Worm (Caenorhabditis elegans) whole organism, L2 larva: ENCODE data around the gene tbb-2.

Source experiments
- C34F6.9 ChIP-seq: fragments of 150-350 bp; optimal IDR thresholded peaks from 2 replicates; lab custom pipeline; 2014; ENCODE audit warnings: missing biosample characterization, missing genetic modification characterization
- F13H6.1 ChIP-seq: sonication (generic microtip); optimal IDR thresholded peaks from 2 replicates; lab custom pipeline; 2016; ENCODE audit warnings: missing genetic modification characterization, missing compliant biosample characterization
- R02D3.7 ChIP-seq: fragments of 150-350 bp; optimal IDR thresholded peaks from 2 replicates; lab custom pipeline; 2014; ENCODE audit warnings: missing biosample characterization, missing genetic modification characterization
- Y55F3AM.14 ChIP-seq: fragments of 200-800 bp; sonication (Bioruptor generic); optimal IDR thresholded peaks from 2 replicates; lab custom pipeline; 2018; ENCODE audit warnings: mild to moderate bottlenecking, missing genetic modification characterization, missing compliant biosample characterization
- ZK546.5 ChIP-seq: sonication (generic microtip); optimal IDR thresholded peaks from 2 replicates; lab custom pipeline; 2017; ENCODE audit warnings: missing biosample characterization, missing genetic modification characterization
- aly-2 ChIP-seq: fragments of 150-350 bp; optimal IDR thresholded peaks from 2 replicates; lab custom pipeline; 2014; ENCODE audit warnings: missing biosample characterization, missing genetic modification characterization
- blmp-1 ChIP-seq: sonication (generic microtip); optimal IDR thresholded peaks from 2 replicates; lab custom pipeline; 2017; ENCODE audit warnings: missing genetic modification characterization, mild to moderate bottlenecking, missing compliant biosample characterization, antibody characterized with exemption, moderate library complexity; ENCODE audit not compliant: insufficient read depth
- ceh-16 ChIP-seq: fragments of 150-350 bp; optimal IDR thresholded peaks from 2 replicates; lab custom pipeline; 2014; ENCODE audit warnings: missing biosample characterization, missing genetic modification characterization
- ceh-82 ChIP-seq: fragments of 150-350 bp; optimal IDR thresholded peaks from 2 replicates; lab custom pipeline; 2014; ENCODE audit warnings: missing biosample characterization, missing genetic modification characterization
- crh-2 ChIP-seq: sonication (generic microtip); optimal IDR thresholded peaks from 2 replicates; lab custom pipeline; 2017; ENCODE audit warnings: missing biosample characterization, missing genetic modification characterization
- dmd-4 ChIP-seq: sonication (generic microtip); optimal IDR thresholded peaks from 2 replicates; lab custom pipeline; 2017; ENCODE audit warnings: missing biosample characterization, missing genetic modification characterization
- egl-27 ChIP-seq: sonication (generic microtip); optimal IDR thresholded peaks from 3 replicates; lab custom pipeline; 2017; ENCODE audit warnings: missing biosample characterization, missing genetic modification reagents, missing genetic modification characterization
- elt-1 ChIP-seq: fragments of 150-350 bp; optimal IDR thresholded peaks from 2 replicates; lab custom pipeline; 2014; ENCODE audit warnings: missing biosample characterization, missing genetic modification characterization
- elt-3 ChIP-seq: sonication (generic microtip); optimal IDR thresholded peaks from 2 replicates; lab custom pipeline; 2017; ENCODE audit warnings: missing biosample characterization, missing genetic modification characterization
- gmeb-1 ChIP-seq: fragments of 150-350 bp; optimal IDR thresholded peaks from 2 replicates; lab custom pipeline; 2014; ENCODE audit warnings: missing biosample characterization, missing genetic modification characterization
- lin-11 ChIP-seq: fragments of 150-350 bp; sonication (generic microtip); optimal IDR thresholded peaks from 2 replicates; lab custom pipeline; 2014; ENCODE audit warnings: missing biosample characterization, missing genetic modification characterization, inconsistent platforms, mixed read lengths
- lin-13 ChIP-seq: fragments of 150-350 bp; optimal IDR thresholded peaks from 2 replicates; lab custom pipeline; 2014; ENCODE audit warnings: missing biosample characterization, missing genetic modification reagents, missing genetic modification characterization
- lin-39 ChIP-seq: fragments of 150-350 bp; optimal IDR thresholded peaks from 2 replicates; lab custom pipeline; 2014; ENCODE audit warnings: missing biosample characterization, missing genetic modification reagents, missing genetic modification characterization
- lsy-2 ChIP-seq, 2 experiments: fragments of 150-350 bp in 1 of 2; sonication (generic microtip) in 1 of 2; optimal IDR thresholded peaks; 2 replicates each; lab custom pipeline; 2014 to 2017; ENCODE audit warnings: missing biosample characterization in 2 of 2, missing genetic modification characterization in 2 of 2
- mab-5 ChIP-seq: fragments of 150-350 bp; optimal IDR thresholded peaks from 2 replicates; lab custom pipeline; 2014; ENCODE audit warnings: missing biosample characterization, missing genetic modification characterization
- mbf-1 ChIP-seq: sonication (generic microtip); optimal IDR thresholded peaks from 2 replicates; lab custom pipeline; 2017; ENCODE audit warnings: missing biosample characterization, missing genetic modification characterization
- mdl-1 ChIP-seq, 2 experiments: fragments of 150-350 bp in 1 of 2; sonication (generic microtip) in 1 of 2; optimal IDR thresholded peaks; 2 replicates each; lab custom pipeline; 2017; ENCODE audit warnings: missing biosample characterization in 2 of 2, missing genetic modification characterization in 2 of 2
- nhr-10 ChIP-seq: sonication (generic microtip); optimal IDR thresholded peaks from 2 replicates; lab custom pipeline; 2017; ENCODE audit warnings: missing biosample characterization, missing genetic modification characterization
- nhr-11 ChIP-seq: fragments of 150-350 bp; optimal IDR thresholded peaks from 2 replicates; lab custom pipeline; 2014; ENCODE audit warnings: missing biosample characterization, missing genetic modification characterization
- nhr-129 ChIP-seq: fragments of 150-350 bp; optimal IDR thresholded peaks from 2 replicates; lab custom pipeline; 2014; ENCODE audit warnings: missing biosample characterization, missing genetic modification characterization
- nhr-21 ChIP-seq: fragments of 150-350 bp; optimal IDR thresholded peaks from 2 replicates; lab custom pipeline; 2014; ENCODE audit warnings: missing biosample characterization, missing genetic modification characterization
- nhr-23 ChIP-seq: fragments of 150-350 bp; optimal IDR thresholded peaks from 2 replicates; lab custom pipeline; 2014; ENCODE audit warnings: missing biosample characterization, missing genetic modification reagents, missing genetic modification characterization
- nhr-25 ChIP-seq: fragments of 150-350 bp; sonication (generic microtip); optimal IDR thresholded peaks from 3 replicates; lab custom pipeline; 2014; ENCODE audit warnings: missing biosample characterization, missing genetic modification characterization
- nhr-77 ChIP-seq: fragments of 150-350 bp; optimal IDR thresholded peaks from 2 replicates; lab custom pipeline; 2014; ENCODE audit warnings: missing biosample characterization, missing genetic modification characterization
- peb-1 ChIP-seq: fragments of 150-350 bp; optimal IDR thresholded peaks from 2 replicates; lab custom pipeline; 2014; ENCODE audit warnings: missing biosample characterization, missing genetic modification characterization
- snpc-4 ChIP-seq: fragments of 150-350 bp; optimal IDR thresholded peaks from 2 replicates; lab custom pipeline; 2014; ENCODE audit warnings: missing biosample characterization, missing genetic modification characterization
- unc-39 ChIP-seq: fragments of 150-350 bp; optimal IDR thresholded peaks from 2 replicates; lab custom pipeline; 2014; ENCODE audit warnings: missing biosample characterization, missing genetic modification characterization
- unc-62 ChIP-seq: fragments of 150-350 bp; optimal IDR thresholded peaks from 2 replicates; lab custom pipeline; 2014; ENCODE audit warnings: missing biosample characterization, missing genetic modification reagents, missing genetic modification characterization
- zag-1 ChIP-seq: fragments of 150-350 bp; optimal IDR thresholded peaks from 2 replicates; lab custom pipeline; 2014; ENCODE audit warnings: missing biosample characterization, missing genetic modification characterization
- ztf-1 ChIP-seq: fragments of 200-800 bp; sonication (Bioruptor generic); conservative IDR thresholded peaks from 2 replicates; pipeline ENCODE4 v1.3.6; 2022; ENCODE audit warnings: missing genetic modification characterization, missing compliant biosample characterization

Gene tbb-2

ce11 chrIII:3976291-3976690 is 41.1 kb downstream of the tbb-2 start, which contains the start of gene msi-1:
TSS of gene msi-1 (minus strand) at chrIII:3976391.
- TF ChIP-seq ztf-1 (no peak), ceh-82 (tag; lab: Kevin White, UChicago) (no peak), egl-27 (tag; lab: Kevin White, UChicago) (no peak), nhr-77 (tag; lab: Kevin White, UChicago) (no peak), snpc-4 (tag; lab: Kevin White, UChicago) (no peak), nhr-10 (tag; lab: Kevin White, UChicago) (no peak), F13H6.1 (tag; lab: Kevin White, UChicago) (no peak)

- TF ChIP-seq lsy-2 (tag; optimal IDR thresholded peaks at IDR 0.05; lab: Kevin White, UChicago) (no peak), F13H6.1 (tag; lab: Kevin White, UChicago) (no peak), mbf-1 (tag; lab: Kevin White, UChicago) (no peak), ZK546.5 (tag; lab: Kevin White, UChicago) (no peak), elt-3 (tag; lab: Kevin White, UChicago) (no peak), zag-1 (tag; lab: Kevin White, UChicago) (no peak), unc-39 (tag; lab: Kevin White, UChicago) (no peak), lin-39 (tag; lab: Kevin White, UChicago) (no peak), nhr-10 (tag; lab: Kevin White, UChicago) (no peak), mdl-1 (tag; optimal IDR thresholded peaks at IDR 0.05; lab: Kevin White, UChicago) (no peak), lin-13 (GFP tag; lab: Kevin White, UChicago) (no peak), nhr-23 (tag; lab: Kevin White, UChicago) (no peak), mab-5 (tag; lab: Kevin White, UChicago) (no peak), ztf-1 (no peak), elt-1 (tag; lab: Kevin White, UChicago) (no peak)
These were observed 42.4 kb downstream of the tbb-2 start for ce11 chrIII:3975008-3975407.

- TF ChIP-seq lsy-2 (tag; optimal IDR thresholded peaks at IDR 0.05; lab: Kevin White, UChicago) (no peak), elt-3 (tag; lab: Kevin White, UChicago) (no peak), nhr-21 (tag; lab: Kevin White, UChicago) (no peak), ztf-1 (no peak), aly-2 (no peak), Y55F3AM.14 (GFP tag; lab: Kevin White, UChicago) (no peak)
These were observed 42.9 kb downstream of the tbb-2 start for ce11 chrIII:3974503-3974902.

- no peak for TF ChIP-seq blmp-1 (tag; lab: Kevin White, UChicago)
- TF ChIP-seq ZK546.5 (tag; lab: Kevin White, UChicago): no peak
- no peak for TF ChIP-seq nhr-129 (tag; lab: Kevin White, UChicago)
- TF ChIP-seq C34F6.9: no peak
These were observed 44.7 kb downstream of the tbb-2 start, which contains the start of gene R10E9.4 for ce11 chrIII:3972687-3973086. TSS of gene R10E9.4 (minus strand) at chrIII:3972787.

ce11 chrIII:3970395-3970794 is 47.0 kb downstream of the tbb-2 start:
- TF ChIP-seq lin-39 (tag; lab: Kevin White, UChicago) (no peak), ceh-16 (tag; lab: Kevin White, UChicago) (no peak), lin-11 (no peak), peb-1 (no peak), dmd-4 (tag; lab: Kevin White, UChicago) (no peak), elt-1 (tag; lab: Kevin White, UChicago) (no peak), nhr-21 (tag; lab: Kevin White, UChicago) (no peak), unc-62 (GFP tag; lab: Kevin White, UChicago) (no peak), gmeb-1 (no peak), lin-13 (GFP tag; lab: Kevin White, UChicago) (no peak), crh-2 (tag; lab: Kevin White, UChicago) (no peak), R02D3.7 (tag; lab: Kevin White, UChicago) (no peak), unc-39 (tag; lab: Kevin White, UChicago) (no peak), zag-1 (tag; lab: Kevin White, UChicago) (no peak), nhr-11 (tag; lab: Kevin White, UChicago) (no peak), nhr-25 (no peak), lsy-2 (tag; optimal IDR thresholded peaks at IDR 0.05; lab: Kevin White, UChicago) (no peak)
